Fruit fly (Drosophila melanogaster) whole organism, embryonic: Measurements from ENCODE around the gene Nprl3.
A peak's percentile ranks its signal among the peaks of the same experiment; 100 is the strongest.

Experiments used
- Asciz ChIP-seq: fragments of 200-800 bp; sonication (Bioruptor generic); optimal IDR thresholded peaks from 2 replicates; lab custom pipeline; 2017; ENCODE audit warnings: missing biosample characterization, mild to moderate bottlenecking, missing genetic modification characterization, missing genetic modification reagents
- Atf-2 ChIP-seq: fragments of 200-800 bp; sonication (Bioruptor generic); optimal IDR thresholded peaks from 2 replicates; lab custom pipeline; 2016; ENCODE audit warnings: missing biosample characterization, missing genetic modification characterization
- Atf3 ChIP-seq: fragments of 200-800 bp; sonication (Bioruptor generic); optimal IDR thresholded peaks from 3 replicates; lab custom pipeline; 2016; ENCODE audit warnings: missing biosample characterization, missing genetic modification characterization
- Bdp1 ChIP-seq: fragments of 200-800 bp; sonication (Bioruptor generic); optimal IDR thresholded peaks from 3 replicates; lab custom pipeline; 2016; ENCODE audit warnings: missing biosample characterization, missing genetic modification characterization
- CG10366 ChIP-seq: fragments of 200-800 bp; sonication (Bioruptor generic); IDR thresholded peaks from 2 replicates; pipeline ENCODE4 v1.3.6; 2022; ENCODE audit warnings: missing biosample characterization, missing genetic modification characterization
- CG10654 ChIP-seq: fragments of 200-800 bp; sonication (Bioruptor generic); optimal IDR thresholded peaks from 2 replicates; lab custom pipeline; 2016; ENCODE audit warnings: missing biosample characterization, missing genetic modification characterization
- CG13424 ChIP-seq: fragments of 200-800 bp; sonication (Bioruptor generic); optimal IDR thresholded peaks from 2 replicates; lab custom pipeline; 2019; ENCODE audit warnings: missing biosample characterization, mild to moderate bottlenecking, missing genetic modification characterization, moderate library complexity
- CG14667 ChIP-seq: fragments of 200-800 bp; sonication (Bioruptor generic); IDR thresholded peaks from 2 replicates; pipeline ENCODE4 v1.3.6; 2022; ENCODE audit warnings: missing biosample characterization, missing genetic modification characterization
- CG14710 ChIP-seq: fragments of 200-800 bp; sonication (Bioruptor generic); optimal IDR thresholded peaks from 3 replicates; lab custom pipeline; 2019; ENCODE audit warnings: missing biosample characterization, mild to moderate bottlenecking, missing genetic modification characterization, moderate library complexity
- CG14965 ChIP-seq: fragments of 200-800 bp; sonication (Bioruptor generic); optimal IDR thresholded peaks from 2 replicates; lab custom pipeline; 2016; ENCODE audit warnings: missing biosample characterization, missing genetic modification characterization, borderline replicate concordance
- CG15479 ChIP-seq: fragments of 200-800 bp; sonication (Bioruptor generic); optimal IDR thresholded peaks from 3 replicates; lab custom pipeline; 2019; ENCODE audit warnings: missing biosample characterization, mild to moderate bottlenecking, missing genetic modification characterization, moderate library complexity
- CG16779 ChIP-seq: fragments of 200-800 bp; sonication (Bioruptor generic); IDR thresholded peaks from 2 replicates; pipeline ENCODE4 v1.3.6; 2022; ENCODE audit warnings: missing biosample characterization, missing genetic modification characterization
- CG17829 ChIP-seq: fragments of 200-800 bp; optimal IDR thresholded peaks from 2 replicates; lab custom pipeline; 2019; ENCODE audit warnings: missing biosample characterization, mild to moderate bottlenecking, missing genetic modification characterization, moderate library complexity
- CG17912 ChIP-seq: fragments of 200-800 bp; sonication (Bioruptor generic); optimal IDR thresholded peaks from 2 replicates; lab custom pipeline; 2018; ENCODE audit warnings: missing biosample characterization, mild to moderate bottlenecking, missing genetic modification characterization
- CG2116 ChIP-seq: fragments of 200-800 bp; sonication (Bioruptor generic); optimal IDR thresholded peaks from 3 replicates; lab custom pipeline; 2018; ENCODE audit warnings: missing biosample characterization, mild to moderate bottlenecking, missing genetic modification characterization
- CG2129 ChIP-seq: fragments of 200-800 bp; sonication (Bioruptor generic); IDR thresholded peaks from 2 replicates; pipeline ENCODE4 v1.3.6; 2022; ENCODE audit warnings: missing biosample characterization, missing genetic modification characterization; ENCODE audit not compliant: partially characterized antibody
- CG3065 ChIP-seq: fragments of 200-800 bp; sonication (Bioruptor generic); optimal IDR thresholded peaks from 2 replicates; lab custom pipeline; 2016; ENCODE audit warnings: missing biosample characterization, missing genetic modification characterization
- CG3726 ChIP-seq: fragments of 200-800 bp; sonication (Bioruptor generic); IDR thresholded peaks from 3 replicates; pipeline ENCODE4, ENCODE4 v1.3.6; 2022; ENCODE audit warnings: missing biosample characterization, missing genetic modification characterization
- CG4282 ChIP-seq: fragments of 200-800 bp; sonication (Bioruptor generic); optimal IDR thresholded peaks from 2 replicates; lab custom pipeline; 2016; ENCODE audit warnings: missing biosample characterization, missing genetic modification characterization
- CG4328 ChIP-seq: fragments of 200-800 bp; sonication (Bioruptor generic); optimal IDR thresholded peaks from 3 replicates; lab custom pipeline; 2017; ENCODE audit warnings: missing biosample characterization, missing genetic modification reagents, missing genetic modification characterization
- CG4707 ChIP-seq: fragments of 200-800 bp; sonication (Bioruptor generic); optimal IDR thresholded peaks from 2 replicates; lab custom pipeline; 2018; ENCODE audit warnings: missing biosample characterization, mild to moderate bottlenecking, missing genetic modification characterization, moderate library complexity
- CG5245 ChIP-seq: fragments of 200-800 bp; sonication (Bioruptor generic); optimal IDR thresholded peaks from 3 replicates; lab custom pipeline; 2016; ENCODE audit warnings: missing biosample characterization, missing genetic modification characterization
- CG6683 ChIP-seq: fragments of 200-800 bp; sonication (Bioruptor generic); optimal IDR thresholded peaks from 2 replicates; lab custom pipeline; 2017; ENCODE audit warnings: missing biosample characterization, mild to moderate bottlenecking, missing genetic modification characterization, missing genetic modification reagents
- CG6854 ChIP-seq: fragments of 200-800 bp; sonication (Bioruptor generic); optimal IDR thresholded peaks from 3 replicates; lab custom pipeline; 2017; ENCODE audit warnings: missing biosample characterization, mild to moderate bottlenecking, missing genetic modification characterization
- CG8388 ChIP-seq: fragments of 200-800 bp; sonication (Bioruptor generic); optimal IDR thresholded peaks from 2 replicates; lab custom pipeline; 2019; ENCODE audit warnings: missing biosample characterization, mild to moderate bottlenecking, missing genetic modification characterization, moderate library complexity
- CG9727 ChIP-seq: fragments of 200-800 bp; sonication (Bioruptor generic); optimal IDR thresholded peaks from 3 replicates; lab custom pipeline; 2017; ENCODE audit warnings: missing biosample characterization, mild to moderate bottlenecking, missing genetic modification characterization
- CHES-1-like ChIP-seq: fragments of 200-800 bp; sonication (Bioruptor generic); optimal IDR thresholded peaks from 2 replicates; lab custom pipeline; 2016; ENCODE audit warnings: missing biosample characterization, missing genetic modification characterization
- CkIIα-i1 ChIP-seq: fragments of 200-800 bp; sonication (Bioruptor generic); IDR thresholded peaks from 2 replicates; pipeline ENCODE4 v1.3.6; 2022; ENCODE audit warnings: missing biosample characterization, missing genetic modification characterization
- CrebB ChIP-seq: fragments of 200-800 bp; sonication (Bioruptor generic); optimal IDR thresholded peaks from 3 replicates; lab custom pipeline; 2018; ENCODE audit warnings: missing biosample characterization, mild to moderate bottlenecking, missing genetic modification characterization
- Sin3A ChIP-seq: fragments of >200 bp; optimal IDR thresholded peaks from 2 replicates; lab custom pipeline; 2018
- Sry-β ChIP-seq: fragments of 200-800 bp; sonication (Bioruptor generic); optimal IDR thresholded peaks from 2 replicates; lab custom pipeline; 2018; ENCODE audit warnings: missing biosample characterization, mild to moderate bottlenecking, missing genetic modification characterization, moderate library complexity
- TFAM ChIP-seq: fragments of 200-800 bp; sonication (Bioruptor generic); optimal IDR thresholded peaks from 2 replicates; lab custom pipeline; 2017; ENCODE audit warnings: missing biosample characterization, missing genetic modification characterization, inconsistent platforms
- Vsx1 ChIP-seq: fragments of 200-800 bp; sonication (Bioruptor generic); optimal IDR thresholded peaks from 2 replicates; lab custom pipeline; 2017; ENCODE audit warnings: missing biosample characterization, mild to moderate bottlenecking, missing genetic modification characterization, missing genetic modification reagents
- ci ChIP-seq: fragments of 200-800 bp; sonication (Bioruptor generic); IDR thresholded peaks from 3 replicates; pipeline ENCODE4 v1.3.6; 2022; ENCODE audit warnings: missing biosample characterization, missing genetic modification characterization
- da ChIP-seq: fragments of 200-800 bp; sonication (Bioruptor generic); optimal IDR thresholded peaks from 2 replicates; lab custom pipeline; 2016; ENCODE audit warnings: missing biosample characterization, missing genetic modification characterization
- dysf ChIP-seq: fragments of 200-800 bp; sonication (Bioruptor generic); IDR thresholded peaks from 3 replicates; pipeline ENCODE4 v1.3.6; 2022; ENCODE audit warnings: missing biosample characterization, missing genetic modification characterization
- grau ChIP-seq: fragments of 200-800 bp; optimal IDR thresholded peaks from 3 replicates; lab custom pipeline; 2019; ENCODE audit warnings: missing biosample characterization, mild to moderate bottlenecking, missing genetic modification characterization, moderate library complexity
- lab ChIP-seq: fragments of 200-800 bp; sonication (Bioruptor generic); optimal IDR thresholded peaks from 3 replicates; lab custom pipeline; 2017; ENCODE audit warnings: missing biosample characterization, missing genetic modification characterization, mild to moderate bottlenecking, moderate library complexity, missing genetic modification reagents
- lov ChIP-seq, 2 experiments: fragments of 200-800 bp in 1 of 2; fragments of >200 bp in 1 of 2; sonication (Bioruptor generic) in 1 of 2; IDR thresholded peaks in 1 of 2; optimal IDR thresholded peaks in 1 of 2; 2 replicates in 1 of 2; 3 replicates in 1 of 2; pipeline versions ENCODE4 v1.3.6 to Lab custom; 2017 to 2022; ENCODE audit warnings: missing biosample characterization in 1 of 2, missing genetic modification characterization in 1 of 2
- nerfin-2 ChIP-seq: fragments of 200-800 bp; sonication (Bioruptor generic); IDR thresholded peaks from 2 replicates; pipeline ENCODE4 v1.3.6; 2022; ENCODE audit warnings: missing biosample characterization, missing genetic modification characterization; ENCODE audit not compliant: partially characterized antibody
- nmo ChIP-seq: fragments of 200-800 bp; sonication (Bioruptor generic); optimal IDR thresholded peaks from 2 replicates; lab custom pipeline; 2018; ENCODE audit warnings: missing biosample characterization, mild to moderate bottlenecking, missing genetic modification characterization, moderate library complexity
- oc ChIP-seq: fragments of 200-800 bp; sonication (Bioruptor generic); optimal IDR thresholded peaks from 2 replicates; lab custom pipeline; 2018; ENCODE audit warnings: missing biosample characterization, mild to moderate bottlenecking, missing genetic modification characterization, moderate library complexity
- shn ChIP-seq: fragments of 200-800 bp; sonication (Bioruptor generic); optimal IDR thresholded peaks from 3 replicates; lab custom pipeline; 2016; ENCODE audit warnings: missing biosample characterization, missing genetic modification characterization
- sug ChIP-seq: fragments of 200-800 bp; optimal IDR thresholded peaks from 2 replicates; lab custom pipeline; 2019; ENCODE audit warnings: missing biosample characterization, mild to moderate bottlenecking, missing genetic modification characterization, moderate library complexity
- tio ChIP-seq: fragments of 200-800 bp; sonication (Bioruptor generic); optimal IDR thresholded peaks from 2 replicates; lab custom pipeline; 2017; ENCODE audit warnings: missing biosample characterization, missing genetic modification characterization, inconsistent platforms
- twi ChIP-seq: fragments of 200-800 bp; optimal IDR thresholded peaks from 2 replicates; lab custom pipeline; 2019; ENCODE audit warnings: missing biosample characterization, mild to moderate bottlenecking, missing genetic modification characterization, moderate library complexity
- tx ChIP-seq: fragments of 200-800 bp; sonication (Bioruptor generic); optimal IDR thresholded peaks from 2 replicates; lab custom pipeline; 2016; ENCODE audit warnings: missing biosample characterization, missing genetic modification characterization
- zen2 ChIP-seq: fragments of 200-800 bp; sonication (Bioruptor generic); IDR thresholded peaks from 3 replicates; pipeline ENCODE4 v1.3.6; 2022; ENCODE audit warnings: missing biosample characterization, missing genetic modification characterization; ENCODE audit not compliant: partially characterized antibody
- zf30C ChIP-seq: fragments of 200-800 bp; sonication (Bioruptor generic); optimal IDR thresholded peaks from 3 replicates; lab custom pipeline; 2018; ENCODE audit warnings: missing biosample characterization, mild to moderate bottlenecking, missing genetic modification characterization

The Nprl3 gene

dm6 chr3L:14050944-14051548 lies 49.4 kb upstream of the Nprl3 start, which contains the start of gene CG6833 (continued):
- no peak for TF ChIP-seq Vsx1 (GFP tag; lab: Kevin White, UChicago)
- peak; percentile 48 for TF ChIP-seq Sin3A
- TF ChIP-seq CG17912 (GFP tag; lab: Kevin White, UChicago) = peak; percentile 25
- TF ChIP-seq Bdp1 (GFP tag; lab: Kevin White, UChicago) = no peak
- peak; percentile 46 for TF ChIP-seq Sry-β (GFP tag; lab: Kevin White, UChicago)
- no peak for TF ChIP-seq oc (tag; lab: Kevin White, UChicago)
- TF ChIP-seq CG6854 (GFP tag; lab: Kevin White, UChicago) = no peak
- TF ChIP-seq CG10366 = peak; percentile 82
- TF ChIP-seq CG3726 (GFP tag; lab: Robert Waterston, UW) = peak; percentile 44; the same call in 1 of the 3 replicates
- peak; percentile 57 for TF ChIP-seq CG14667 (GFP tag; lab: Robert Waterston, UW)
- TF ChIP-seq twi (tag; lab: Kevin White, UChicago) = no peak
- peak; percentile 86 for TF ChIP-seq ci (GFP tag; lab: Robert Waterston, UW)
- TF ChIP-seq CG16779 (GFP tag; lab: Robert Waterston, UW) = peak; percentile 82
- TF ChIP-seq Asciz = no peak
- peak; percentile 20 for TF ChIP-seq CG4707 (GFP tag; lab: Kevin White, UChicago)
- TF ChIP-seq CG4282 (GFP tag; lab: Kevin White, UChicago) = no peak
- peak; percentile 47 for TF ChIP-seq nmo (GFP tag; lab: Kevin White, UChicago)
- peak; percentile 69 for TF ChIP-seq sug (tag; lab: Kevin White, UChicago)
- no peak for TF ChIP-seq CG6683 (GFP tag; lab: Kevin White, UChicago)
- peak; percentile 6 for TF ChIP-seq da (GFP tag; lab: Kevin White, UChicago)
- peak; percentile 42 for TF ChIP-seq tx (GFP tag; lab: Kevin White, UChicago)
- peak; percentile 74 for TF ChIP-seq lab (GFP tag; lab: Kevin White, UChicago)
- TF ChIP-seq dysf (GFP tag; lab: Robert Waterston, UW) = peak; percentile 81
- TF ChIP-seq Atf3 = peak; percentile 50
- TF ChIP-seq CG15479 = no peak
- TF ChIP-seq grau (tag; lab: Kevin White, UChicago) = peak; percentile 59
- TF ChIP-seq CkIIα-i1 (GFP tag; lab: Robert Waterston, UW) = 0 out of 2 replicates have a peak, but pooled peaks have one; percentile 38
- peak; percentile 26 for TF ChIP-seq CrebB
- TF ChIP-seq CG14965 (GFP tag; lab: Kevin White, UChicago) = no peak
- TF ChIP-seq CHES-1-like (GFP tag; lab: Kevin White, UChicago) = peak; percentile 77
- no peak for TF ChIP-seq CG2129 (GFP tag; lab: Robert Waterston, UW)
- TF ChIP-seq CG9727 (GFP tag; lab: Kevin White, UChicago) = peak; percentile 42
- TF ChIP-seq TFAM (GFP tag; lab: Kevin White, UChicago) = no peak
- peak; percentile 27 for TF ChIP-seq CG4328
- TF ChIP-seq shn = peak; percentile 69
- no peak for TF ChIP-seq zen2 (GFP tag; lab: Robert Waterston, UW)
- TF ChIP-seq CG2116 = peak; percentile 30
- no peak for TF ChIP-seq CG3065
- TF ChIP-seq CG13424 = peak; percentile 63
- TF ChIP-seq CG14710 = peak; percentile 77
- peak; percentile 74 for TF ChIP-seq CG5245 (GFP tag; lab: Kevin White, UChicago)
- peak; percentile 61 for TF ChIP-seq CG10654 (GFP tag; lab: Kevin White, UChicago)
- peak; percentile 79 for TF ChIP-seq CG17829 (tag; lab: Kevin White, UChicago)
- TF ChIP-seq zf30C (GFP tag; lab: Kevin White, UChicago) = no peak
- TF ChIP-seq nerfin-2 (GFP tag; lab: Robert Waterston, UW) = no peak
- peak; percentile 3 for TF ChIP-seq CG8388 (GFP tag; lab: Kevin White, UChicago)
- TF ChIP-seq Atf-2 (GFP tag; lab: Kevin White, UChicago) = peak; percentile 76
- TF ChIP-seq lov (optimal IDR thresholded peaks at IDR 0.05; lab: Kevin White, UChicago) = no peak
- peak; percentile 57; the same call in 2 of the 3 replicates for TF ChIP-seq lov (GFP tag; IDR thresholded peaks at IDR 0.05; lab: Robert Waterston, UW)
- no peak for TF ChIP-seq tio (GFP tag; lab: Kevin White, UChicago)
